Fruit fly (Drosophila melanogaster): ENCODE results near the gene CG15005.
A peak's percentile ranks its signal among the peaks of the same experiment; 100 is the strongest.

The CG15005 gene

DNA sequence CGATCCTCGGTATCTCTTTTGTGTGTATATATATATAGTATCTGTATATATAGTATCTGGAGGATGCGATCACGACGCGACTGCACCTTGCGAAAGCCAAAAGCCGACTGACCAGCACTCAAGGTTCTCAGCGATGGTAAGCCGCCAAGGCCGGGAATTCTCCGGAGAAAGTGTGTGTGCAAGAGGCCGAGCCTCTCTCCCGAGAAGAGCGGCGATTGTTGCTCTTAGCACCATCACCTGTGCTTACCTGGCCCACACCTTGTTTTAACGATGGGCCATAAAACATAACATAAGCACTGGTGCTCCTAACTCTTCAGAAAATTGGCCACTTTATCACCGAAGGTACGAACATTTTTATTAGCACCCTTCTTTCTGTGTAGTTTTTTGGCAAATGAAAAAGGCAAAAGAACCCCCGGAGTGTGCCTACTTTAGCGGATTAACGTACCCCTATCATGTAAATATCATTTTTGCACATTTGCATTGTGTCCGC, 36.7 kb downstream of the CG15005 start, which contains the start of gene mas (continued):
- TF ChIP-seq CG16815 (GFP tag; optimal IDR thresholded peaks at IDR 0.05) (no peak), gt (GFP tag; IDR thresholded peaks at IDR 0.05) (no peak), Side (GFP tag; optimal IDR thresholded peaks at IDR 0.05) (no peak)

- TF ChIP-seq Nf-YC (tag; optimal IDR thresholded peaks at IDR 0.05): peak; percentile 83
- 0 out of 2 replicates have a peak, but pooled peaks have one; percentile 7 for TF ChIP-seq CG17328 (GFP tag; IDR thresholded peaks at IDR 0.05)
- TF ChIP-seq sqz (GFP tag; optimal IDR thresholded peaks at IDR 0.05): peak; percentile 25
- no peak for TF ChIP-seq Hr39 (optimal IDR thresholded peaks at IDR 0.05)
- TF ChIP-seq Blimp-1 (GFP tag; optimal IDR thresholded peaks at IDR 0.05): peak; percentile 31
- TF ChIP-seq z (GFP tag; IDR thresholded peaks at IDR 0.05): peak; percentile 95
- peak; percentile 7 to 66 for TF ChIP-seq Trl (optimal IDR thresholded peaks at IDR 0.05)
- TF ChIP-seq Trl (GFP tag; optimal IDR thresholded peaks at IDR 0.05): no peak
- peak; percentile 91 for TF ChIP-seq pros (GFP tag; optimal IDR thresholded peaks at IDR 0.05)
- TF ChIP-seq Jarid2 (GFP tag; optimal IDR thresholded peaks at IDR 0.05): peak; percentile 0
- TF ChIP-seq Nf-YB (GFP tag; optimal IDR thresholded peaks at IDR 0.05): peak; percentile 58
- no peak for TF ChIP-seq sisA (GFP tag; IDR thresholded peaks at IDR 0.05)
- TF ChIP-seq CG7271 (tag; optimal IDR thresholded peaks at IDR 0.05): peak; percentile 38
- peak; percentile 56 for TF ChIP-seq Kr (GFP tag; optimal IDR thresholded peaks at IDR 0.05)
- peak; percentile 13 for TF ChIP-seq nom (GFP tag; optimal IDR thresholded peaks at IDR 0.05)
- TF ChIP-seq Deaf1 (tag; optimal IDR thresholded peaks at IDR 0.05): peak; percentile 92
- TF ChIP-seq Xrp1 (GFP tag; IDR thresholded peaks at IDR 0.05): no peak
- TF ChIP-seq jigr1 (GFP tag; IDR thresholded peaks at IDR 0.05): no peak
Observed at dm6 chr3L:4160926-4161325, 43.2 kb downstream of the CG15005 start, which contains the start of gene nab. Gene nab (minus strand): TSS chr3L:4160932.

DNA sequence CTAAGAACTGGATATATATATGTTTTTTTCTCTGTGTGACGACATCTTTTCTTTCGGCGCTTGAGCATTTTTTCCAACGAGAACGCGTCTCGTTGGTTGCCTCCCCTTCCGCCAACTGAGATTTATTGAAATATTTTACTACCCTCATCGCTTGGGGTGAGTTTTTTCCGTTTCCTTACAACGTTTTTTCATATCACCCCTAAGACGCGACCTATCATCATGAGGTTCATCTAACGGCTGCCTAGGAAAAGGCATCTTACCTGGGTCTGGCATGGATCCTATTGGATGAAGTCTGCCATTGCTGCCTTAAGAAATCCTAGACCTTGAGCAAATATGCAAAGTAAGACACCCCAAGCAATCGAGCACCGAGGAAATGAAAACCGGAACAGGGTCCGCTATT, 44.9 kb downstream of the CG15005 start:
- TF ChIP-seq CG8281 (tag; optimal IDR thresholded peaks at IDR 0.05): no peak
- TF ChIP-seq CG32767 (GFP tag; IDR thresholded peaks at IDR 0.05): no peak
- no peak for TF ChIP-seq Blimp-1 (GFP tag; optimal IDR thresholded peaks at IDR 0.05)
- TF ChIP-seq wor (GFP tag; IDR thresholded peaks at IDR 0.05): no peak
- peak; percentile 66 for TF ChIP-seq sens (GFP tag)
- no peak for TF ChIP-seq tup (GFP tag; optimal IDR thresholded peaks at IDR 0.05)
- TF ChIP-seq CG10267 (tag; optimal IDR thresholded peaks at IDR 0.05): no peak
- TF ChIP-seq CG7786 (GFP tag; optimal IDR thresholded peaks at IDR 0.05): no peak
- peak; percentile 30 for TF ChIP-seq CG12155 (GFP tag; optimal IDR thresholded peaks at IDR 0.05)
- no peak for TF ChIP-seq al (GFP tag; IDR thresholded peaks at IDR 0.05)
- peak; percentile 25 for TF ChIP-seq zf30C (GFP tag; optimal IDR thresholded peaks at IDR 0.05)
- no peak for TF ChIP-seq CG7556 (GFP tag; optimal IDR thresholded peaks at IDR 0.05)
- peak; percentile 48 for TF ChIP-seq sqz (GFP tag; optimal IDR thresholded peaks at IDR 0.05)
- no peak for TF ChIP-seq Hmr (GFP tag; optimal IDR thresholded peaks at IDR 0.05)
- TF ChIP-seq Nf-YB (GFP tag; optimal IDR thresholded peaks at IDR 0.05): peak; percentile 93
- no peak for TF ChIP-seq CG30403 (GFP tag; optimal IDR thresholded peaks at IDR 0.05)
- no peak for TF ChIP-seq CG2889 (GFP tag; IDR thresholded peaks at IDR 0.05)
- no peak for TF ChIP-seq CG43689 (GFP tag; IDR thresholded peaks at IDR 0.05)
- TF ChIP-seq CG3163 (GFP tag; optimal IDR thresholded peaks at IDR 0.05): no peak
- TF ChIP-seq z (GFP tag; IDR thresholded peaks at IDR 0.05): peak; percentile 60; the same call in 1 of the 3 replicates
- TF ChIP-seq bbx (GFP tag; IDR thresholded peaks at IDR 0.05; ENCODE audit: partially characterized antibody): no peak
- no peak for TF ChIP-seq Hey (tag; optimal IDR thresholded peaks at IDR 0.05)
- no peak for TF ChIP-seq dmrt99B (tag; optimal IDR thresholded peaks at IDR 0.05)
- peak; percentile 88 for TF ChIP-seq Nf-YC (tag; optimal IDR thresholded peaks at IDR 0.05)
- TF ChIP-seq Ada2b (GFP tag; IDR thresholded peaks at IDR 0.05): no peak
- TF ChIP-seq pros (GFP tag; optimal IDR thresholded peaks at IDR 0.05): peak; percentile 94
